Fruit fly (Drosophila melanogaster) whole organism, adult: ENCODE results near the gene CG44405.

Source experiments
- CG11617 ChIP-seq: fragments of 200-800 bp; sonication (Bioruptor generic); optimal IDR thresholded peaks from 2 replicates; lab custom pipeline; 2017; ENCODE audit warnings: mild to moderate bottlenecking, missing biosample characterization, missing genetic modification reagents, missing genetic modification characterization
- CG33017 ChIP-seq: fragments of 200-800 bp; sonication (Bioruptor generic); optimal IDR thresholded peaks from 2 replicates; lab custom pipeline; 2018; ENCODE audit warnings: missing biosample characterization, mild to moderate bottlenecking, missing genetic modification characterization, moderate library complexity
- CG7101 ChIP-seq: fragments of 200-800 bp; sonication (Bioruptor generic); optimal IDR thresholded peaks from 2 replicates; lab custom pipeline; 2018; ENCODE audit warnings: missing biosample characterization, mild to moderate bottlenecking, missing genetic modification characterization, moderate library complexity
- Crg-1 ChIP-seq: fragments of 200-800 bp; sonication (Bioruptor generic); optimal IDR thresholded peaks from 2 replicates; lab custom pipeline; 2016; ENCODE audit warnings: missing biosample characterization, missing genetic modification characterization
- Hr96 ChIP-seq: fragments of 200-800 bp; sonication (Bioruptor generic); optimal IDR thresholded peaks from 2 replicates; lab custom pipeline; 2016; ENCODE audit warnings: missing biosample characterization, missing genetic modification characterization
- toe ChIP-seq: fragments of 200-800 bp; sonication (Bioruptor generic); optimal IDR thresholded peaks from 2 replicates; lab custom pipeline; 2016; ENCODE audit warnings: missing biosample characterization, missing genetic modification characterization

DNA sequence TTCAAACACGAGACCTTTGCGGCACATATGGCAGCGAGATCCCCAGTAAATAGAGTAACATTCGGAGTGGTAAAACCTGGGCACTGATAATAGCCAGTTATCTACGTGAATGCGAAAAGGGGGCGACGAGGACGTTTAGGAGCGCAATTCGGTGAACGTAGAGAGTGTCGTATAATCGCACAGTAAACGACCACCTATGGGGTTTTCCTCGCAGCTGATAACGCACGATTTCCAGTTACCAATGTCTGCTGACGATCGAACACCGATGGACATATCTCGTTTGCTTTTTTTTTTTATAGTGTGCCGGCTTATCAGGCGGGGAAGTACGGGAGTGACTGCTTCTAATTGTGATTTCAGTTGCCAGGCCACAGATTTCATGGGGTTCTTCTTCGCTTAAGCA, 22.4 kb downstream of the CG44405 start:
- no peak for TF ChIP-seq Hr96 (GFP tag; lab: Kevin White, UChicago)
- TF ChIP-seq Crg-1 (GFP tag; lab: Kevin White, UChicago) = no peak
- no peak for TF ChIP-seq CG11617 (GFP tag; lab: Kevin White, UChicago)
- no peak for TF ChIP-seq CG7101 (tag; lab: Kevin White, UChicago)
- no peak for TF ChIP-seq toe (GFP tag; lab: Kevin White, UChicago)
- TF ChIP-seq CG33017 = peak; percentile 36
